Fruit fly (Drosophila melanogaster): Measurements from ENCODE around the gene Gyc89Db.
A peak's percentile ranks its signal among the peaks of the same experiment; 100 is the strongest.

The Gyc89Db gene

dm6 chr3R:16469501-16470263, 7.2 kb upstream of the Gyc89Db start, which contains the start of the genes CG42232 and CSN5 (continued):
- TF ChIP-seq CkIIα-i1 (GFP tag; IDR thresholded peaks at IDR 0.05) = no peak
- TF ChIP-seq ara (GFP tag; IDR thresholded peaks at IDR 0.05) = peak; percentile 47; the same call in 1 of the 2 replicates
- no peak for TF ChIP-seq CG12071 (GFP tag; optimal IDR thresholded peaks at IDR 0.05)
- no peak for TF ChIP-seq mirr (GFP tag; optimal IDR thresholded peaks at IDR 0.05)
- TF ChIP-seq fru (optimal IDR thresholded peaks at IDR 0.05) = no peak
- peak; percentile 55; the same call in 1 of the 2 replicates for TF ChIP-seq Xrp1 (GFP tag; IDR thresholded peaks at IDR 0.05)
- TF ChIP-seq CG15696 (tag; optimal IDR thresholded peaks at IDR 0.05) = peak; percentile 60
- TF ChIP-seq CG31365 (tag; optimal IDR thresholded peaks at IDR 0.05) = no peak
- TF ChIP-seq vvl (GFP tag; IDR thresholded peaks at IDR 0.05) = peak; percentile 71
- no peak for TF ChIP-seq abd-A (tag; optimal IDR thresholded peaks at IDR 0.05)
- peak; percentile 96 for TF ChIP-seq Myb (GFP tag; optimal IDR thresholded peaks at IDR 0.05)
- peak; percentile 55 for TF ChIP-seq pho (GFP tag; optimal IDR thresholded peaks at IDR 0.05)
- no peak for TF ChIP-seq wek (GFP tag; optimal IDR thresholded peaks at IDR 0.05)
- no peak for TF ChIP-seq CG3163 (GFP tag; optimal IDR thresholded peaks at IDR 0.05)
- peak; percentile 49 for TF ChIP-seq fd96Cb (tag; optimal IDR thresholded peaks at IDR 0.05)
- no peak for TF ChIP-seq Ravus (GFP tag; IDR thresholded peaks at IDR 0.05)
- TF ChIP-seq CG2202 (tag; optimal IDR thresholded peaks at IDR 0.05) = no peak
- TF ChIP-seq klu (GFP tag; IDR thresholded peaks at IDR 0.05) = no peak
- peak; percentile 67 for TF ChIP-seq CG2116 (GFP tag; optimal IDR thresholded peaks at IDR 0.05)
- TF ChIP-seq dati (GFP tag; IDR thresholded peaks at IDR 0.05) = no peak
- TF ChIP-seq CG11085 (GFP tag; IDR thresholded peaks at IDR 0.05) = peak; percentile 36; the same call in 1 of the 2 replicates
- peak; percentile 51 for TF ChIP-seq CG18262 (tag; optimal IDR thresholded peaks at IDR 0.05)
- peak; percentile 51; the same call in 1 of the 2 replicates for TF ChIP-seq sisA (GFP tag; IDR thresholded peaks at IDR 0.05)
- TF ChIP-seq CG31388 (GFP tag; optimal IDR thresholded peaks at IDR 0.05) = peak; percentile 39
- no peak for TF ChIP-seq pan (optimal IDR thresholded peaks at IDR 0.05)
- peak in 1 of 2 experiments; percentile 53 for TF ChIP-seq pan (GFP tag; optimal IDR thresholded peaks at IDR 0.05 in 1 of 2, IDR thresholded peaks at IDR 0.05 in 1 of 2)
- no peak for TF ChIP-seq ro (GFP tag; IDR thresholded peaks at IDR 0.05)
- 0 out of 2 replicates have a peak, but pooled peaks have one; percentile 16 for TF ChIP-seq CG5953 (GFP tag; IDR thresholded peaks at IDR 0.05)
- TF ChIP-seq C15 (GFP tag; IDR thresholded peaks at IDR 0.05) = no peak
- TF ChIP-seq CG8765 (GFP tag; IDR thresholded peaks at IDR 0.05) = no peak
- TF ChIP-seq CG9932 (GFP tag; IDR thresholded peaks at IDR 0.05) = peak; percentile 68
- TF ChIP-seq CG10274 (GFP tag; optimal IDR thresholded peaks at IDR 0.05) = no peak
- peak; percentile 59 for TF ChIP-seq CG9437 (GFP tag; optimal IDR thresholded peaks at IDR 0.05)
- no peak for TF ChIP-seq pb (GFP tag; optimal IDR thresholded peaks at IDR 0.05)
- TF ChIP-seq CG17361 (GFP tag; IDR thresholded peaks at IDR 0.05) = no peak; the same call in 2 of the 3 replicates
- peak; percentile 36; the same call in 1 of the 2 replicates for TF ChIP-seq CG32767 (GFP tag; IDR thresholded peaks at IDR 0.05)
- peak; percentile 81 for TF ChIP-seq gem (tag; optimal IDR thresholded peaks at IDR 0.05)
- TF ChIP-seq CG16813 (GFP tag; IDR thresholded peaks at IDR 0.05; ENCODE audit: partially characterized antibody) = no peak; the same call in 2 of the 3 replicates
- peak; percentile 69 for TF ChIP-seq mam (GFP tag; optimal IDR thresholded peaks at IDR 0.05)
- no peak for TF ChIP-seq her (GFP tag; optimal IDR thresholded peaks at IDR 0.05)
- TF ChIP-seq CG8388 (GFP tag; optimal IDR thresholded peaks at IDR 0.05) = no peak
- TF ChIP-seq CG4854 (GFP tag; optimal IDR thresholded peaks at IDR 0.05) = no peak

All from whole organism, embryonic.